Worm (Caenorhabditis elegans) whole organism, mixed stage, embryonic: ENCODE measurements around the gene irld-12.

Source experiments
- M03D4.4 ChIP-seq: sonication (generic microtip); optimal IDR thresholded peaks from 2 replicates; lab custom pipeline; 2017; ENCODE audit warnings: mild to moderate bottlenecking, missing genetic modification characterization, missing compliant biosample characterization
- bed-3 ChIP-seq: fragments of 200-800 bp; sonication (Bioruptor generic); optimal IDR thresholded peaks from 3 replicates; lab custom pipeline; 2018; ENCODE audit warnings: mild to moderate bottlenecking, missing genetic modification characterization, moderate library complexity, missing compliant biosample characterization
- cnd-1 ChIP-seq: fragments of 200-800 bp; sonication (Bioruptor generic); optimal IDR thresholded peaks from 2 replicates; lab custom pipeline; 2018; ENCODE audit warnings: mild to moderate bottlenecking, missing genetic modification characterization, missing compliant biosample characterization
- nhr-12 ChIP-seq: fragments of 150-350 bp; optimal IDR thresholded peaks from 2 replicates; lab custom pipeline; 2014; ENCODE audit warnings: missing biosample characterization, missing genetic modification characterization
- nhr-237 ChIP-seq: fragments of 150-350 bp; optimal IDR thresholded peaks from 2 replicates; lab custom pipeline; 2014; ENCODE audit warnings: missing biosample characterization, missing genetic modification characterization
- nhr-76 ChIP-seq: sonication (generic microtip); optimal IDR thresholded peaks from 2 replicates; lab custom pipeline; 2017; ENCODE audit warnings: missing biosample characterization, missing genetic modification characterization
- pha-4 ChIP-seq: fragments of 150-350 bp; optimal IDR thresholded peaks from 2 replicates; lab custom pipeline; 2018; ENCODE audit warnings: missing biosample characterization, missing genetic modification reagents, missing genetic modification characterization
- sem-2 ChIP-seq: fragments of 200-800 bp; sonication (Bioruptor generic); optimal IDR thresholded peaks from 2 replicates; lab custom pipeline; 2018; ENCODE audit warnings: mild to moderate bottlenecking, missing genetic modification characterization, missing compliant biosample characterization
- snpc-4 ChIP-seq: fragments of 150-350 bp; optimal IDR thresholded peaks from 2 replicates; lab custom pipeline; 2014; ENCODE audit warnings: missing biosample characterization, missing genetic modification characterization
- sptf-1 ChIP-seq: sonication (generic microtip); optimal IDR thresholded peaks from 2 replicates; lab custom pipeline; 2017; ENCODE audit warnings: mild to moderate bottlenecking, missing genetic modification characterization, moderate library complexity, missing compliant biosample characterization

DNA sequence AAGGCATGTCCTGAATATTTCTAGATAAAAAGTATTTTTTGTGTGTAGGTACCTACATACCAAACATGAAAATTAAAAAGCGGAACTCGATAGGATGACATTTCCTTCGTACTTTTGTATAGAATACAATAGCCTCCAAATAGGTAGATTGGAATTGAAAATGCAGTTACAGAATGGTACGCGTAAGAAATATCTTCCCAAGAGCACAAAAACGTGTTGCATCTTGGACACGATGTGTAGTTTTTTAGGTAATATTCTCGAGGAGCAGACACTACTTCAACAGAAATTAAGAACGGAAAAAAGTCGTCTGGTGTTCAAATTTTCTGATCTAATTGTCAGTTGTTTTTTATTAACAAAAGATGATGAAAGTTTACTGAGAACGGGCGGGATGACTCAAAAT lies 33.8 kb downstream of the irld-12 start, which contains the start of gene srh-85:
- TF ChIP-seq snpc-4 (tag; lab: Kevin White, UChicago), result no peak
- no peak for TF ChIP-seq sptf-1 (tag; lab: Kevin White, UChicago)
- no peak for TF ChIP-seq nhr-237
- TF ChIP-seq nhr-76 (tag; lab: Kevin White, UChicago), result no peak
- no peak for TF ChIP-seq bed-3 (GFP tag; lab: Kevin White, UChicago)
- no peak for TF ChIP-seq sem-2 (GFP tag; lab: Kevin White, UChicago)
- TF ChIP-seq cnd-1 (tag; lab: Kevin White, UChicago), result no peak
- TF ChIP-seq pha-4 (tag; lab: Kevin White, UChicago), result no peak
- no peak for TF ChIP-seq nhr-12 (tag; lab: Kevin White, UChicago)
- TF ChIP-seq M03D4.4 (tag; lab: Kevin White, UChicago), result no peak
